Worm (Caenorhabditis elegans) whole organism, L3 larva: ENCODE data around the gene K09D9.9.
A peak's percentile ranks its signal among the peaks of the same experiment; 100 is the strongest.

Experiments
- R02D3.7 ChIP-seq: fragments of 150-350 bp; optimal IDR thresholded peaks from 2 replicates; lab custom pipeline; 2014; ENCODE audit warnings: missing biosample characterization, missing genetic modification characterization
- aly-2 ChIP-seq: fragments of 150-350 bp; optimal IDR thresholded peaks from 2 replicates; lab custom pipeline; 2014; ENCODE audit warnings: missing biosample characterization, missing genetic modification characterization
- ama-1 ChIP-seq: fragments of 150-350 bp; optimal IDR thresholded peaks from 2 replicates; lab custom pipeline; 2018
- ceh-16 ChIP-seq: sonication (generic microtip); optimal IDR thresholded peaks from 2 replicates; lab custom pipeline; 2017; ENCODE audit warnings: missing biosample characterization, missing genetic modification characterization
- ceh-28 ChIP-seq: fragments of 150-350 bp; optimal IDR thresholded peaks from 2 replicates; lab custom pipeline; 2014; ENCODE audit warnings: missing biosample characterization, missing genetic modification reagents, missing genetic modification characterization
- ceh-82 ChIP-seq: fragments of 150-350 bp; optimal IDR thresholded peaks from 2 replicates; lab custom pipeline; 2014; ENCODE audit warnings: missing biosample characterization, missing genetic modification characterization
- ceh-9 ChIP-seq: sonication (generic microtip); optimal IDR thresholded peaks from 2 replicates; lab custom pipeline; 2018; ENCODE audit warnings: missing biosample characterization, missing genetic modification characterization
- daf-12 ChIP-seq: fragments of 150-350 bp; optimal IDR thresholded peaks from 2 replicates; lab custom pipeline; 2014; ENCODE audit warnings: missing biosample characterization, missing genetic modification reagents, missing genetic modification characterization
- egl-27 ChIP-seq: sonication (generic microtip); optimal IDR thresholded peaks from 4 replicates; lab custom pipeline; 2017; ENCODE audit warnings: missing biosample characterization, missing genetic modification reagents, missing genetic modification characterization
- egl-5 ChIP-seq: fragments of 150-350 bp; optimal IDR thresholded peaks from 2 replicates; lab custom pipeline; 2017; ENCODE audit warnings: missing biosample characterization, missing genetic modification reagents, missing genetic modification characterization, inconsistent platforms
- elt-1 ChIP-seq: fragments of 150-350 bp; optimal IDR thresholded peaks from 2 replicates; lab custom pipeline; 2014; ENCODE audit warnings: missing biosample characterization, missing genetic modification characterization
- elt-2 ChIP-seq: sonication (generic microtip); optimal IDR thresholded peaks from 2 replicates; lab custom pipeline; 2016; ENCODE audit warnings: missing genetic modification reagents, mild to moderate bottlenecking, missing genetic modification characterization, missing compliant biosample characterization
- elt-3 ChIP-seq, 3 experiments: fragments of 150-350 bp in 1 of 3; sonication (generic microtip) in 2 of 3; optimal IDR thresholded peaks; 2 replicates in 2 of 3; 4 replicates in 1 of 3; lab custom pipeline; 2014 to 2017; ENCODE audit warnings: missing biosample characterization in 3 of 3, missing genetic modification characterization in 3 of 3
- fkh-2 ChIP-seq: fragments of 150-350 bp; optimal IDR thresholded peaks from 2 replicates; lab custom pipeline; 2014; ENCODE audit warnings: missing biosample characterization, missing genetic modification reagents, missing genetic modification characterization
- jun-1 ChIP-seq: fragments of 150-350 bp; optimal IDR thresholded peaks from 2 replicates; lab custom pipeline; 2014; ENCODE audit warnings: missing biosample characterization, missing genetic modification reagents, missing genetic modification characterization
- lin-15B ChIP-seq: fragments of 150-350 bp; optimal IDR thresholded peaks from 2 replicates; lab custom pipeline; 2014; ENCODE audit warnings: missing biosample characterization, missing genetic modification characterization
- lsy-12 ChIP-seq: sonication (generic microtip); optimal IDR thresholded peaks from 2 replicates; lab custom pipeline; 2016; ENCODE audit warnings: mild to moderate bottlenecking, missing genetic modification characterization, missing compliant biosample characterization
- mml-1 ChIP-seq: fragments of 150-350 bp; sonication (generic microtip); optimal IDR thresholded peaks from 3 replicates; lab custom pipeline; 2014; ENCODE audit warnings: missing biosample characterization, missing genetic modification characterization
- nfya-1 ChIP-seq: sonication (generic microtip); optimal IDR thresholded peaks from 2 replicates; lab custom pipeline; 2017; ENCODE audit warnings: missing genetic modification characterization, mild to moderate bottlenecking, missing compliant biosample characterization, antibody characterized with exemption, moderate library complexity; ENCODE audit not compliant: insufficient read depth
- nhr-12 ChIP-seq: fragments of 150-350 bp; optimal IDR thresholded peaks from 2 replicates; lab custom pipeline; 2014; ENCODE audit warnings: missing biosample characterization, missing genetic modification characterization
- nhr-23 ChIP-seq: fragments of 150-350 bp; optimal IDR thresholded peaks from 2 replicates; lab custom pipeline; 2014; ENCODE audit warnings: missing biosample characterization, missing genetic modification reagents, missing genetic modification characterization
- nhr-237 ChIP-seq: fragments of 150-350 bp; optimal IDR thresholded peaks from 2 replicates; lab custom pipeline; 2014; ENCODE audit warnings: missing biosample characterization, missing genetic modification characterization
- nhr-28 ChIP-seq: fragments of 150-350 bp; optimal IDR thresholded peaks from 2 replicates; lab custom pipeline; 2014; ENCODE audit warnings: missing biosample characterization, missing genetic modification characterization
- nhr-43 ChIP-seq: sonication (generic microtip); optimal IDR thresholded peaks from 2 replicates; lab custom pipeline; 2016; ENCODE audit warnings: mild to moderate bottlenecking, missing genetic modification characterization, missing compliant biosample characterization; ENCODE audit not compliant: poor library complexity, severe bottlenecking
- nhr-67 ChIP-seq: fragments of 150-350 bp; optimal IDR thresholded peaks from 2 replicates; lab custom pipeline; 2014; ENCODE audit warnings: missing biosample characterization, missing genetic modification characterization
- nhr-76 ChIP-seq: fragments of 150-350 bp; sonication (generic microtip); optimal IDR thresholded peaks from 5 replicates; lab custom pipeline; 2014; ENCODE audit warnings: missing biosample characterization, missing genetic modification characterization
- nhr-77 ChIP-seq: fragments of 150-350 bp; optimal IDR thresholded peaks from 2 replicates; lab custom pipeline; 2014; ENCODE audit warnings: missing biosample characterization, missing genetic modification characterization
- pha-4 ChIP-seq: fragments of 150-350 bp; optimal IDR thresholded peaks from 2 replicates; lab custom pipeline; 2014; ENCODE audit warnings: missing biosample characterization, missing genetic modification reagents, missing genetic modification characterization
- pqm-1 ChIP-seq: fragments of 150-350 bp; optimal IDR thresholded peaks from 2 replicates; lab custom pipeline; 2017; ENCODE audit warnings: missing biosample characterization, missing genetic modification characterization, inconsistent platforms
- skn-1 ChIP-seq: fragments of 150-350 bp; optimal IDR thresholded peaks from 2 replicates; lab custom pipeline; 2014; ENCODE audit warnings: missing biosample characterization, missing genetic modification characterization
- snpc-4 ChIP-seq: fragments of 150-350 bp; optimal IDR thresholded peaks from 2 replicates; lab custom pipeline; 2014; ENCODE audit warnings: missing biosample characterization, missing genetic modification characterization
- tbx-2 ChIP-seq: sonication (generic microtip); optimal IDR thresholded peaks from 2 replicates; lab custom pipeline; 2016; ENCODE audit warnings: mild to moderate bottlenecking, missing genetic modification characterization, missing compliant biosample characterization
- unc-39 ChIP-seq: sonication (generic microtip); optimal IDR thresholded peaks from 4 replicates; lab custom pipeline; 2017; ENCODE audit warnings: missing biosample characterization, missing genetic modification characterization
- unc-62 ChIP-seq: fragments of 150-350 bp; sonication (generic microtip); optimal IDR thresholded peaks from 4 replicates; lab custom pipeline; 2014; ENCODE audit warnings: missing biosample characterization, missing genetic modification reagents, missing genetic modification characterization
- zag-1 ChIP-seq: fragments of 150-350 bp; optimal IDR thresholded peaks from 2 replicates; lab custom pipeline; 2014; ENCODE audit warnings: missing biosample characterization, missing genetic modification characterization
- ztf-11 ChIP-seq: fragments of 150-350 bp; optimal IDR thresholded peaks from 2 replicates; lab custom pipeline; 2014; ENCODE audit warnings: missing biosample characterization, missing genetic modification characterization
- ztf-4 ChIP-seq: fragments of 150-350 bp; optimal IDR thresholded peaks from 2 replicates; lab custom pipeline; 2014; ENCODE audit warnings: missing biosample characterization, missing genetic modification characterization

The K09D9.9 gene

DNA sequence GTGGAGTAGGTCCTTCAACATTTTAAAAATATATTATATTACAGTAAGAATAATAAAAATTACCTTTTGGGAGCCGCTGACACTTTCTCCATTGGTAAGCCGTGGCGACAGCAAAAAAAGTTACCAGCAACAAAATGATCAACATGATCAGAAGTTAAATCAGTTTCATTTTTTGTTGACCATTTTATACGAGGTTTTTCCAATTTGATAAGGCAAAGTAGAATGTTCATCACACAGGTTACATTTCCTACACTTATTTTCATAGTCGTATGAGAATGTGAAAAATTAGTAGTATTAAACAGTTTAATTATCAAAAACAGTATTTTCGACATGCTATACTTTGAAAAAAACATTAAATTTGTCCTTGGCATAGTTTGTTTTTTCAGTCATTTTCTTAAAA is 21.1 kb downstream of the K09D9.9 start, which contains the start of gene cyp-34A10:
TSS of gene cyp-34A10 (minus strand) at position 146 of the 400 bp plus-strand sequence.
- TF ChIP-seq unc-62 (GFP tag; lab: Kevin White, UChicago) (no peak), egl-5 (no peak), elt-1 (tag; lab: Kevin White, UChicago) (no peak), daf-12 (tag; lab: Kevin White, UChicago) (no peak), jun-1 (tag; lab: Kevin White, UChicago) (no peak), nhr-77 (tag; lab: Kevin White, UChicago) (no peak), elt-3 (tag; optimal IDR thresholded peaks at IDR 0.05; lab: Kevin White, UChicago) (no peak), zag-1 (tag; lab: Kevin White, UChicago) (no peak), pqm-1 (tag; lab: Kevin White, UChicago) (no peak), nhr-12 (tag; lab: Kevin White, UChicago) (no peak), snpc-4 (tag; lab: Kevin White, UChicago) (no peak)

DNA sequence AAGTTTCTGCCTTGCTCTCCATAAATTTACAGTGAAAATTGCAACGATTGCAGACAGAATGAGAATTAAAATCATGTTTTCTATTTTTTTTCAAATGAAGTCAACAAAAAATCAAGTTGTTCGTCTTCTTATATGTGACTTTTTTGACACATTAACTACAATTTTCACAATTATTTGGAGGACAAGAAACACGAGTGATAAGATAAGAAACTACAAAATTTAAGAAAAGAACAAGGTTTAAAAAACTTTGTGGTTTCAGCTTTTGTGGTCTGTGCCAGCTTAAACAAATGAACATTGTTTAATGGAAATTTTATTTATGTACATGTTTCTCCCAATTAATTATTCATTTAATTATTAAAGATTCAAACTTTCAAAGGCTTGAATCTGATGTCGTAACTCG is 23.5 kb downstream of the K09D9.9 start, which contains the start of gene cyp-34A9:
TSS of gene cyp-34A9 (minus strand) at position 131 of the 400 bp plus-strand sequence.
- TF ChIP-seq nhr-23 (tag; lab: Kevin White, UChicago) (no peak), fkh-2 (no peak), elt-2 (tag; lab: Kevin White, UChicago) (peak; percentile 80), pqm-1 (tag; lab: Kevin White, UChicago) (peak; percentile 71), unc-39 (no peak), lsy-12 (tag; lab: Kevin White, UChicago) (no peak), lin-15B (tag; lab: Kevin White, UChicago) (no peak), pha-4 (tag; lab: Kevin White, UChicago) (peak; percentile 10)

DNA sequence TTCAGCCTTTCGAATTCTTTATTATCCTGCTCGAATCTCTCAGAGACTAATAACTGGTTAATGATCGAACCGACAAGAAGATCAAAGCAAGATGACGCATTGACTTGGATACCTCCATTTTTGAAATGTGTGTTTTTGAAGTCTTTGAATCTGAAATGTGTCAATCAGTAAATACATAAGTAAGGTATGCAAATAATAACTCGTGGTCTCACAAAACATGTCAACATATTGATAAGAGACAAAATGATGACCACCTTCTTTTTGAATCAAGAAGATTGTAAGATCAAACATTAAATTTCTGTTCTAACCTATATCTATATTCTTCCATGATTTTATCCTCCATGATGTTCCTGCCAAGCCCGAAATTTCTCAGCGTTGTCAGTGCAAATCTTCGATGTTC is 24.3 kb downstream of the K09D9.9 start:
- TF ChIP-seq elt-2 (tag; lab: Kevin White, UChicago), result peak; percentile 23
- no peak for TF ChIP-seq aly-2 (tag; lab: Kevin White, UChicago)

DNA sequence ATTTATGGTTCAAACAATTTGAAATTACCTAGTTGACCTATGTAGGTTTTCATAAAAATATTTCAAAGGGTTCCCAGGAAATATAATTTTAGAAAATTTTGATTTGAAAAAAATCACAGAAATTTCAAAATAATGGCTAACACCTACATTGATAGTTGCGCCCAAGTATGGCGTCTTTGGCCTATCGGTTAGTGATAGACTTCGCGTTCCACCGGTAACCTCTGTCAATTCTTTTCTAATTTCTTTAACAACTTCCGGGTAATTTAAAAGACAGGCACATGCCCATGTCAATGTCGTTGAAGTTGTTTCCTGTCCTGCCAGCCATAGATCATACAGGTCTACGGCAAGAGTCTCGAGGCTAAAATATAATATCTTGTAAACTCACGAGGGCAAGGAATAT is 25.0 kb downstream of the K09D9.9 start:
- TF ChIP-seq pqm-1 (tag; lab: Kevin White, UChicago) (no peak), ceh-82 (tag; lab: Kevin White, UChicago) (no peak), ceh-9 (no peak), nhr-12 (tag; lab: Kevin White, UChicago) (no peak), snpc-4 (tag; lab: Kevin White, UChicago) (no peak), unc-62 (GFP tag; lab: Kevin White, UChicago) (no peak), ama-1 (lab: Kevin White, UChicago) (no peak), R02D3.7 (tag; lab: Kevin White, UChicago) (no peak), lsy-12 (tag; lab: Kevin White, UChicago) (no peak), skn-1 (tag; lab: Kevin White, UChicago) (no peak)

DNA sequence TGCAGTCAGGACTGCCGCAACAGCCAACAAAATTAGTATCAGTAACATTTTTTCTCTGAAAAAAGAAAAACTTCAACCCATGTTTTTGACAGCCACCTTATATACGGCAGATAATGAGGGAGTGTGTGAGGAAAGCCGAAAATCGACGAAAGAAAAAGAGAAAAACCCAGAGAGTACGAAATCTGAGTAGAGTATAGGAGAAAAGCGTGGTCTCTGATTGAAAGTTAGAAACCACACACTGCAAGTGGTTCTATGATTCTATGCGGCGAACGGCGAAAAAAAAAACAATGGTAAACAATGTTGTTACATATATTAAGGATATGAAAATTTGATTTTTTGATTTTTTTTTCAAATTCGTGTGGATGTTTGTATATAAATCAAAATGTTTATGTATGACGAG is 26.2 kb downstream of the K09D9.9 start, which contains the start of gene cyp-34A8:
TSS of gene cyp-34A8 (minus strand) at position 62 of the 400 bp plus-strand sequence.
- TF ChIP-seq nhr-237 (tag; lab: Kevin White, UChicago), result no peak
- TF ChIP-seq nfya-1, result peak; percentile 1
- TF ChIP-seq nhr-43 (tag; lab: Kevin White, UChicago), result peak; percentile 9
- TF ChIP-seq, all 47 proteins: peak for 2

DNA sequence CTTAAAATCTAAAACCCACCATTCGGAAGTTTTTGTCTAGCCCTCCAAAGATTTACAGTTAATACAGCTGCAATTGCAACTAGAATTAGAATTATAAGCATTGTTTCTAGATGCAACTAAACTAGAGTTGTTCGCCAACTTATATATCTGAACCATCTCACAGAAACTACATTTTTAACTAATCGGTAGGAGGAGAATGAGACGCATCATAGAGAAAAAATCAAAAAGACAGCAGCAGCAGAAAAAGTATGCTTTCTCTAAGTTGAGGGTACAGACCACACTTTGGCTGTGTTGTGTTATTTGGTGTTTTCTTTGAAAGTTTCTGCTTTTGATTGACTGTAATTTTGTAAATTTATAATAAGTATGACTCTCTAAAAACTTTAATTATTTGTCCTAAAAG is 30.2 kb downstream of the K09D9.9 start, which contains the start of gene cyp-34A7:
TSS of gene cyp-34A7 (minus strand) at position 101 of the 400 bp plus-strand sequence.
- TF ChIP-seq ceh-28 (tag; lab: Kevin White, UChicago), result no peak
- TF ChIP-seq skn-1 (tag; lab: Kevin White, UChicago), result no peak
- TF ChIP-seq nhr-67 (tag; lab: Kevin White, UChicago), result no peak
- TF ChIP-seq ztf-4 (tag; lab: Kevin White, UChicago), result no peak
- TF ChIP-seq nhr-28 (tag; lab: Kevin White, UChicago), result no peak
- no peak for TF ChIP-seq tbx-2
- TF ChIP-seq R02D3.7 (tag; lab: Kevin White, UChicago), result no peak
- TF ChIP-seq pqm-1 (tag; lab: Kevin White, UChicago), result no peak
- no peak for TF ChIP-seq pha-4 (tag; lab: Kevin White, UChicago)
- TF ChIP-seq lin-15B (tag; lab: Kevin White, UChicago), result no peak
- no peak for TF ChIP-seq snpc-4 (tag; lab: Kevin White, UChicago)
- TF ChIP-seq lsy-12 (tag; lab: Kevin White, UChicago), result no peak
- no peak for TF ChIP-seq ceh-16 (tag; lab: Kevin White, UChicago)
- no peak for TF ChIP-seq ztf-11 (tag; lab: Kevin White, UChicago)
- no peak for TF ChIP-seq egl-27
- TF ChIP-seq nhr-76 (tag; lab: Kevin White, UChicago), result no peak
- TF ChIP-seq unc-62 (GFP tag; lab: Kevin White, UChicago), result no peak
- TF ChIP-seq mml-1 (tag; lab: Kevin White, UChicago), result no peak
- TF ChIP-seq nfya-1, result no peak
- TF ChIP-seq fkh-2, result no peak
